Worm (Caenorhabditis elegans): ENCODE measurements around the gene srg-67.

- TF ChIP-seq hnd-1 (tag; optimal IDR thresholded peaks at IDR 0.05), result no peak
- TF ChIP-seq aly-1 (tag; optimal IDR thresholded peaks at IDR 0.05), result no peak
- TF ChIP-seq pes-1 (GFP tag; IDR thresholded peaks at IDR 0.05), result no peak
- TF ChIP-seq scrt-1 (GFP tag; IDR thresholded peaks at IDR 0.05), result no peak
- no peak for TF ChIP-seq ama-1 (optimal IDR thresholded peaks at IDR 0.05)
- TF ChIP-seq tbx-37 (GFP tag; conservative IDR thresholded peaks at IDR 0.05), result no peak
- no peak for TF ChIP-seq ceh-13 (GFP tag; optimal IDR thresholded peaks at IDR 0.05)
- TF ChIP-seq B0310.2 (tag; optimal IDR thresholded peaks at IDR 0.05), result no peak
- no peak for TF ChIP-seq ets-7 (tag; optimal IDR thresholded peaks at IDR 0.05)
- TF ChIP-seq hmbx-1 (tag; optimal IDR thresholded peaks at IDR 0.05), result no peak
- no peak for TF ChIP-seq flt-1 (GFP tag; IDR thresholded peaks at IDR 0.05)
Observed at ce11 chrV:5426337-5426736, 36.5 kb downstream of the srg-67 start.

All from whole organism, early embryonic.